Worm (Caenorhabditis elegans) whole organism, mixed stage, embryonic: ENCODE data around the gene gcna-1.

Experiments
- blmp-1 ChIP-seq: fragments of 150-350 bp; optimal IDR thresholded peaks from 2 replicates; lab custom pipeline; 2014; ENCODE audit warnings: missing biosample characterization, missing genetic modification characterization
- mep-1 ChIP-seq: fragments of 150-350 bp; optimal IDR thresholded peaks from 2 replicates; lab custom pipeline; 2017; ENCODE audit warnings: missing biosample characterization, missing genetic modification reagents, missing genetic modification characterization, inconsistent platforms
- nhr-28 ChIP-seq: fragments of 150-350 bp; optimal IDR thresholded peaks from 2 replicates; lab custom pipeline; 2014; ENCODE audit warnings: missing biosample characterization, missing genetic modification characterization
- nhr-76 ChIP-seq: sonication (generic microtip); optimal IDR thresholded peaks from 2 replicates; lab custom pipeline; 2017; ENCODE audit warnings: missing biosample characterization, missing genetic modification characterization
- tbx-8 ChIP-seq: fragments of 200-800 bp; sonication (Bioruptor generic); optimal IDR thresholded peaks from 2 replicates; lab custom pipeline; 2018; ENCODE audit warnings: mild to moderate bottlenecking, missing genetic modification characterization, moderate library complexity, missing compliant biosample characterization
- unc-39 ChIP-seq: fragments of 150-350 bp; optimal IDR thresholded peaks from 2 replicates; lab custom pipeline; 2014; ENCODE audit warnings: missing biosample characterization, missing genetic modification characterization
- unc-62 ChIP-seq: fragments of 150-350 bp; optimal IDR thresholded peaks from 2 replicates; lab custom pipeline; 2014; ENCODE audit warnings: missing biosample characterization, missing genetic modification reagents, missing genetic modification characterization
- ztf-11 ChIP-seq: fragments of 150-350 bp; optimal IDR thresholded peaks from 2 replicates; lab custom pipeline; 2014; ENCODE audit warnings: missing biosample characterization, missing genetic modification characterization

DNA sequence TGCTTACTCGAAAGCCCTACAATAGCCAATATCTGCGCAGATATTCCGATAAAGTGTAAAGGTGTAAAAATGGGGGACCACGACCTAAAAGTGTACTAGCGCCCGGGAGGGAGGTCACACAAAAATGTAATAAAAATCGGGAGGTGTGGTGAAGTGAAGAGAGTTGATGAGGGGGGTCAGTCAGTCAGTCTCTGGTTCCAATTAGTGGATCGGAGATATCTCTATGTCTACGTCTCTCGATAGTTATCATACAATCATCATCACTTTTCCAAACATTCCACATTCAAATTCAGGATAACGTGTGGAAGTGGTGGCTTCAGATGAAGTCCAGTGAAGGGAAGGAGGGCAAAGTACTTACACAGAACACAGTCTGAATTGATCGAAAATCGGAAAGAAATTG is 32.9 kb downstream of the gcna-1 start:
- TF ChIP-seq mep-1 = no peak
- TF ChIP-seq unc-62 = no peak
- TF ChIP-seq blmp-1 (tag; lab: Kevin White, UChicago) = no peak
- TF ChIP-seq nhr-28 = no peak
- no peak for TF ChIP-seq tbx-8 (GFP tag; lab: Kevin White, UChicago)
- TF ChIP-seq nhr-76 (tag; lab: Kevin White, UChicago) = no peak
- TF ChIP-seq ztf-11 (tag; lab: Kevin White, UChicago) = no peak
- no peak for TF ChIP-seq unc-39
